Worm (Caenorhabditis elegans) whole organism, L4 larva: Measurements from ENCODE around the gene F55G1.6.

Experiments
- D1046.2 ChIP-seq: fragments of 200-800 bp; sonication (Bioruptor generic); IDR thresholded peaks from 2 replicates; pipeline ENCODE4 v1.3.6; 2022; ENCODE audit warnings: missing genetic modification characterization, missing compliant biosample characterization
- F10B5.3 ChIP-seq: sonication (generic microtip); optimal IDR thresholded peaks from 2 replicates; lab custom pipeline; 2016; ENCODE audit warnings: mild to moderate bottlenecking, missing genetic modification characterization, missing compliant biosample characterization
- F26F4.8 ChIP-seq: fragments of 200-800 bp; sonication (Bioruptor generic); conservative IDR thresholded peaks from 2 replicates; pipeline ENCODE4 v1.3.6; 2022; ENCODE audit warnings: missing genetic modification characterization, missing compliant biosample characterization
- F44E2.7 ChIP-seq: fragments of 200-800 bp; sonication (Bioruptor generic); IDR thresholded peaks from 2 replicates; pipeline ENCODE4 v2.1.2; 2022; ENCODE audit warnings: missing genetic modification characterization, missing compliant biosample characterization
- F49E8.2 ChIP-seq: sonication (generic microtip); optimal IDR thresholded peaks from 2 replicates; lab custom pipeline; 2016; ENCODE audit warnings: missing compliant biosample characterization, mild to moderate bottlenecking, missing genetic modification characterization, borderline replicate concordance
- R02D3.7 ChIP-seq: fragments of 150-350 bp; sonication (generic microtip); optimal IDR thresholded peaks from 3 replicates; lab custom pipeline; 2014; ENCODE audit warnings: missing biosample characterization, missing genetic modification characterization
- T26A8.4 ChIP-seq: fragments of 200-800 bp; sonication (Bioruptor generic); IDR thresholded peaks from 2 replicates; pipeline ENCODE4 v1.3.6; 2022; ENCODE audit warnings: missing genetic modification characterization, missing compliant biosample characterization
- Y105C5A.15 ChIP-seq: fragments of 200-800 bp; sonication (Bioruptor generic); IDR thresholded peaks from 2 replicates; pipeline ENCODE4 v1.3.6; 2022; ENCODE audit warnings: missing genetic modification characterization, missing compliant biosample characterization
- Y48G9A.11 ChIP-seq: fragments of 200-800 bp; sonication (Bioruptor generic); IDR thresholded peaks from 2 replicates; pipeline ENCODE4 v1.3.6; 2022; ENCODE audit warnings: missing genetic modification reagents, missing genetic modification characterization, missing compliant biosample characterization
- Y5F2A.4 ChIP-seq: fragments of 200-800 bp; sonication (Bioruptor generic); optimal IDR thresholded peaks from 2 replicates; lab custom pipeline; 2018; ENCODE audit warnings: mild to moderate bottlenecking, missing genetic modification characterization, missing compliant biosample characterization
- aha-1 ChIP-seq: fragments of 150-350 bp; peaks from one replicate; lab custom pipeline; 2014; ENCODE audit warnings: missing biosample characterization, missing genetic modification characterization
- arid-1 ChIP-seq: fragments of 200-800 bp; sonication (Bioruptor generic); conservative IDR thresholded peaks from 2 replicates; pipeline ENCODE4 v1.3.6; 2022; ENCODE audit warnings: missing genetic modification reagents, missing genetic modification characterization, missing compliant biosample characterization
- ceh-20 ChIP-seq: fragments of 200-800 bp; sonication (Bioruptor generic); IDR thresholded peaks from 2 replicates; pipeline ENCODE4 v1.3.6; 2022; ENCODE audit warnings: missing genetic modification reagents, missing genetic modification characterization, missing compliant biosample characterization
- ceh-44 ChIP-seq: fragments of 200-800 bp; sonication (Bioruptor generic); IDR thresholded peaks from 2 replicates; pipeline ENCODE4 v1.3.6; 2022; ENCODE audit warnings: missing genetic modification reagents, missing genetic modification characterization, missing compliant biosample characterization
- ceh-82 ChIP-seq: sonication (generic microtip); optimal IDR thresholded peaks from 2 replicates; lab custom pipeline; 2017; ENCODE audit warnings: missing biosample characterization, missing genetic modification characterization
- dmd-6 ChIP-seq: fragments of 200-800 bp; sonication (Bioruptor generic); IDR thresholded peaks from 2 replicates; pipeline ENCODE4 v1.3.6; 2022; ENCODE audit warnings: missing genetic modification reagents, missing genetic modification characterization, missing compliant biosample characterization
- dpl-1 ChIP-seq: fragments of 150-350 bp; optimal IDR thresholded peaks from 2 replicates; lab custom pipeline; 2014; ENCODE audit warnings: missing biosample characterization, missing genetic modification reagents, missing genetic modification characterization
- egl-43 ChIP-seq: fragments of 200-800 bp; sonication (Bioruptor generic); IDR thresholded peaks from 2 replicates; pipeline ENCODE4 v1.3.6; 2022; ENCODE audit warnings: missing genetic modification reagents, missing genetic modification characterization, missing compliant biosample characterization
- fkh-10 ChIP-seq: fragments of 150-350 bp; optimal IDR thresholded peaks from 2 replicates; lab custom pipeline; 2014; ENCODE audit warnings: missing biosample characterization, missing genetic modification reagents, missing genetic modification characterization
- jun-1 ChIP-seq: fragments of 150-350 bp; optimal IDR thresholded peaks from 2 replicates; lab custom pipeline; 2014; ENCODE audit warnings: missing biosample characterization, missing genetic modification reagents, missing genetic modification characterization
- lim-7 ChIP-seq: fragments of 200-800 bp; sonication (Bioruptor generic); IDR thresholded peaks from 2 replicates; pipeline ENCODE4 v1.3.6; 2022; ENCODE audit warnings: missing genetic modification characterization, missing compliant biosample characterization
- lin-1 ChIP-seq: fragments of 200-800 bp; sonication (Bioruptor generic); IDR thresholded peaks from 2 replicates; pipeline ENCODE4 v1.3.6; 2022; ENCODE audit warnings: missing genetic modification reagents, missing genetic modification characterization, missing compliant biosample characterization
- lin-29 ChIP-seq: fragments of 200-800 bp; sonication (Bioruptor generic); IDR thresholded peaks from 2 replicates; pipeline ENCODE4 v1.3.6; 2022; ENCODE audit warnings: missing genetic modification reagents, missing genetic modification characterization, missing compliant biosample characterization
- lin-38 ChIP-seq: fragments of 200-800 bp; sonication (Bioruptor generic); IDR thresholded peaks from 2 replicates; pipeline ENCODE4 v1.3.6; 2022; ENCODE audit warnings: missing genetic modification reagents, missing genetic modification characterization, missing compliant biosample characterization
- lir-3 ChIP-seq: sonication (generic microtip); optimal IDR thresholded peaks from 2 replicates; lab custom pipeline; 2016; ENCODE audit warnings: mild to moderate bottlenecking, missing genetic modification characterization, missing compliant biosample characterization
- lsy-2 ChIP-seq, 2 experiments: fragments of 150-350 bp in 1 of 2; sonication (generic microtip) in 1 of 2; optimal IDR thresholded peaks; 2 replicates each; lab custom pipeline; 2014 to 2017; ENCODE audit warnings: missing biosample characterization in 2 of 2, missing genetic modification characterization in 2 of 2
- mxl-3 ChIP-seq: fragments of 200-800 bp; sonication (Bioruptor generic); optimal IDR thresholded peaks from 2 replicates; lab custom pipeline; 2018; ENCODE audit warnings: mild to moderate bottlenecking, missing genetic modification characterization, missing compliant biosample characterization
- nhr-11 ChIP-seq: fragments of 150-350 bp; optimal IDR thresholded peaks from 2 replicates; lab custom pipeline; 2014; ENCODE audit warnings: missing biosample characterization, missing genetic modification characterization
- nhr-237 ChIP-seq: sonication (generic microtip); optimal IDR thresholded peaks from 2 replicates; lab custom pipeline; 2017; ENCODE audit warnings: missing biosample characterization, missing genetic modification characterization
- nhr-25 ChIP-seq: sonication (generic microtip); optimal IDR thresholded peaks from 2 replicates; lab custom pipeline; 2017; ENCODE audit warnings: missing genetic modification characterization, mild to moderate bottlenecking, missing compliant biosample characterization, antibody characterized with exemption, moderate library complexity, borderline replicate concordance; ENCODE audit not compliant: insufficient read depth
- nhr-42 ChIP-seq: fragments of 200-800 bp; sonication (Bioruptor generic); IDR thresholded peaks from 2 replicates; pipeline ENCODE4 v1.3.6; 2022; ENCODE audit warnings: missing genetic modification characterization, missing compliant biosample characterization
- pqm-1 ChIP-seq: sonication (generic microtip); optimal IDR thresholded peaks from 2 replicates; lab custom pipeline; 2017; ENCODE audit warnings: missing biosample characterization, missing genetic modification characterization
- set-16 ChIP-seq: fragments of 200-800 bp; sonication (Bioruptor generic); IDR thresholded peaks from 2 replicates; pipeline ENCODE4 v1.3.6; 2022; ENCODE audit warnings: missing genetic modification reagents, missing genetic modification characterization, missing compliant biosample characterization
- skn-1 ChIP-seq: fragments of 150-350 bp; optimal IDR thresholded peaks from 2 replicates; lab custom pipeline; 2014; ENCODE audit warnings: missing biosample characterization, missing genetic modification characterization
- snpc-1.2 ChIP-seq: fragments of 200-800 bp; sonication (Bioruptor generic); IDR thresholded peaks from 2 replicates; pipeline ENCODE4 v1.3.6; 2022; ENCODE audit warnings: missing genetic modification reagents, missing genetic modification characterization, missing compliant biosample characterization
- spr-3 ChIP-seq: fragments of 200-800 bp; sonication (Bioruptor generic); optimal IDR thresholded peaks from 2 replicates; lab custom pipeline; 2018; ENCODE audit warnings: mild to moderate bottlenecking, missing genetic modification characterization, missing compliant biosample characterization
- tag-97 ChIP-seq: fragments of 200-800 bp; sonication (Bioruptor generic); IDR thresholded peaks from 2 replicates; pipeline ENCODE4 v1.3.6; 2022; ENCODE audit warnings: missing genetic modification characterization, missing compliant biosample characterization
- tra-1 ChIP-seq: fragments of 200-800 bp; sonication (Bioruptor generic); IDR thresholded peaks from 2 replicates; pipeline ENCODE4 v1.3.6; 2022; ENCODE audit warnings: missing genetic modification reagents, missing genetic modification characterization, missing compliant biosample characterization
- unc-130 ChIP-seq: sonication (generic microtip); optimal IDR thresholded peaks from 2 replicates; lab custom pipeline; 2016; ENCODE audit warnings: missing genetic modification reagents, missing genetic modification characterization, missing compliant biosample characterization
- unc-39 ChIP-seq: sonication (generic microtip); optimal IDR thresholded peaks from 2 replicates; lab custom pipeline; 2017; ENCODE audit warnings: missing biosample characterization, missing genetic modification characterization
- zip-11 ChIP-seq: fragments of 200-800 bp; sonication (Bioruptor generic); IDR thresholded peaks from 2 replicates; pipeline ENCODE4 v1.3.6; 2022; ENCODE audit warnings: missing genetic modification characterization, missing compliant biosample characterization
- ztf-11 ChIP-seq: fragments of 150-350 bp; optimal IDR thresholded peaks from 2 replicates; lab custom pipeline; 2014; ENCODE audit warnings: missing biosample characterization, missing genetic modification characterization

F55G1.6 gene

ce11 chrIV:7477697-7478096 lies 4.4 kb downstream of the F55G1.6 start:
- TF ChIP-seq nhr-237 (tag; lab: Kevin White, UChicago) = no peak
- peak; percentile 62 for TF ChIP-seq Y48G9A.11
- TF ChIP-seq zip-11 (GFP tag; lab: Robert Waterston, UW) = no peak
- TF ChIP-seq lin-38 (GFP tag; lab: Robert Waterston, UW) = peak; percentile 66
- 0 out of 2 replicates have a peak, but pooled peaks have one; percentile 12 for TF ChIP-seq ceh-44 (GFP tag; lab: Robert Waterston, UW)
- peak; percentile 85 for TF ChIP-seq unc-130 (GFP tag; lab: Kevin White, UChicago)
- peak; percentile 76 for TF ChIP-seq snpc-1.2 (GFP tag; lab: Robert Waterston, UW)
- no peak for TF ChIP-seq ceh-20 (GFP tag; lab: Robert Waterston, UW)
- peak; percentile 74 for TF ChIP-seq F49E8.2
- TF ChIP-seq, all 104 proteins: peak for 6

ce11 chrIV:7478134-7478533 lies 4.8 kb downstream of the F55G1.6 start, which contains the start of gene rod-1:
Gene rod-1, plus strand, starts transcription at chrIV:7478452.
- TF ChIP-seq fkh-10 (GFP tag; lab: Kevin White, UChicago) = peak; percentile 12
- TF ChIP-seq aha-1 = peak; percentile 57
- TF ChIP-seq lin-29 = no peak
- peak; percentile 69 for TF ChIP-seq dpl-1 (GFP tag; lab: Kevin White, UChicago)
- TF ChIP-seq, all 104 proteins: peak for 3

- peak; percentile 23; the same call in 1 of the 2 replicates for TF ChIP-seq lim-7 (GFP tag; lab: Robert Waterston, UW)
- TF ChIP-seq Y105C5A.15 = peak; percentile 32; the same call in 1 of the 2 replicates
- TF ChIP-seq egl-43 (GFP tag; lab: Robert Waterston, UW) = peak; percentile 60; the same call in 1 of the 2 replicates
- TF ChIP-seq F49E8.2 = peak; percentile 14
- 0 out of 2 replicates have a peak, but pooled peaks have one; percentile 8 for TF ChIP-seq D1046.2
- peak; percentile 64; the same call in 1 of the 2 replicates for TF ChIP-seq F26F4.8 (GFP tag; lab: Robert Waterston, UW)
These were observed 12.4 kb downstream of the F55G1.6 start for ce11 chrIV:7485565-7486200.

ce11 chrIV:7486201-7486947 lies 13.1 kb downstream of the F55G1.6 start, which contains the start of the genes his-61 and his-62:
Gene his-61, minus strand, starts transcription at chrIV:7486217.
Gene his-62, plus strand, starts transcription at chrIV:7486545.
- no peak for TF ChIP-seq zip-11 (GFP tag; lab: Robert Waterston, UW)
- peak; percentile 79; the same call in 1 of the 2 replicates for TF ChIP-seq nhr-42 (GFP tag; lab: Robert Waterston, UW)
- TF ChIP-seq F26F4.8 (GFP tag; lab: Robert Waterston, UW) = no peak; the same call in 1 of the 2 replicates
- TF ChIP-seq T26A8.4 (GFP tag; lab: Robert Waterston, UW) = peak; percentile 70
- no peak for TF ChIP-seq R02D3.7
- TF ChIP-seq lin-29 = no peak
- TF ChIP-seq Y5F2A.4 (GFP tag; lab: Kevin White, UChicago) = no peak
- no peak for TF ChIP-seq ceh-82
- 0 out of 2 replicates have a peak, but pooled peaks have one; percentile 43 for TF ChIP-seq tra-1 (GFP tag; lab: Robert Waterston, UW)
- TF ChIP-seq spr-3 = no peak
- peak; percentile 30 for TF ChIP-seq pqm-1 (tag; lab: Kevin White, UChicago)
- peak; percentile 27; the same call in 1 of the 2 replicates for TF ChIP-seq set-16 (GFP tag; lab: Robert Waterston, UW)
- TF ChIP-seq skn-1 (tag; lab: Kevin White, UChicago) = no peak
- TF ChIP-seq arid-1 = peak; percentile 4; the same call in 1 of the 2 replicates
- TF ChIP-seq unc-39 (tag; lab: Kevin White, UChicago) = no peak
- TF ChIP-seq egl-43 (GFP tag; lab: Robert Waterston, UW) = peak; percentile 61
- TF ChIP-seq lin-1 (GFP tag; lab: Robert Waterston, UW) = peak; percentile 45; the same call in 1 of the 2 replicates
- no peak for TF ChIP-seq Y105C5A.15
- peak; percentile 79 for TF ChIP-seq dmd-6
- TF ChIP-seq F10B5.3 (tag; lab: Kevin White, UChicago) = peak; percentile 72
- TF ChIP-seq ztf-11 (tag; lab: Kevin White, UChicago) = no peak
- no peak for TF ChIP-seq lir-3 (tag; lab: Kevin White, UChicago)
- TF ChIP-seq tag-97 (GFP tag; lab: Robert Waterston, UW) = no peak
- TF ChIP-seq mxl-3 (GFP tag; lab: Kevin White, UChicago) = no peak
- TF ChIP-seq F44E2.7 (GFP tag; lab: Robert Waterston, UW) = no peak; the same call in 1 of the 2 replicates
- TF ChIP-seq lsy-2 (tag; optimal IDR thresholded peaks at IDR 0.05; lab: Kevin White, UChicago) = peak in 1 of 2 experiments; percentile 79
- TF ChIP-seq nhr-11 = no peak
- no peak for TF ChIP-seq jun-1
- TF ChIP-seq fkh-10 (GFP tag; lab: Kevin White, UChicago) = no peak
- TF ChIP-seq nhr-25 = peak; percentile 8
